Worm (Caenorhabditis elegans): ENCODE data around the gene Y57G11C.40.
A peak's percentile ranks its signal among the peaks of the same experiment; 100 is the strongest.

The Y57G11C.40 gene

DNA sequence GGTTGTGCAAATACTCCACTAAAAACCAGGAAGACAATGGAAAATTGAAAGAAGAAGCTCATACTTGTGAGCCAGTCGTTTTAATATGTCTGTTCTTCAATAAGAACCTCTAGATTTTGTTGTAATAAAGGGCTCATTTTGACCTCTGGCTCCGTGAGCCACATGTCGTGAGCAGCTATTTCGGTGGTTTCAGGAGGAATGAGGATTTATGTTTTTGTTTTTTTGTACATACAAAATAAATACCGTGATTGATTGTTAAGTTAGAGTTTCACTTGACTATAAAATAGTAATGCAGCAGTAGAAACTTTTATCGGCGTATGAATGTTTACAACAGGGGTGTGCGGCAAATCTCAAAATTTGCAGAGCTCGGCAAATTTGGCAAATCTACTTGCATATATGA lies at the start of gene Y57G11C.40:
Y57G11C.40 (minus strand) TSS at position 101 of the 400 bp plus-strand sequence.
- TF ChIP-seq sma-3 (GFP tag; optimal IDR thresholded peaks at IDR 0.05) (no peak), lsy-2 (tag; optimal IDR thresholded peaks at IDR 0.05) (no peak), peb-1 (tag; optimal IDR thresholded peaks at IDR 0.05) (no peak), crh-2 (tag; optimal IDR thresholded peaks at IDR 0.05) (no peak), nhr-6 (tag; optimal IDR thresholded peaks at IDR 0.05) (no peak)

DNA sequence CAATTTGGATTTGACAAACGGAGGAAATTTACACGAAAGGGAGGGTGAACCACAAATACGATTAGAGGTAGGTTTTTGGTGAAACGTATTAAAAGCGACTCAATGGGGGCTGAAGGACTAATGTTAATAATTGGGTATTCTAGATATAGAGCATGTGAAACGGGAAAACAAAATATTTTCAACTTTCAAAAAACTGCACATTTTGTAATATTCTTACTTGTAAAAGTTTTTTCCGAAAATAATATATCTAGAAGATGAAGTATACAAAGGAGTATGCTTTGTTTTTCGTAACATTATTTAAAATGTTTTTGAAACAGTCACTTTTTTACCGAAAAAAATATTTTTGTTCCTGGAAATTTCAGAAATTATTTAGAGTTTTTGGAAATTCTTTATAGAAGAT lies 37.9 kb upstream of the Y57G11C.40 start:
- TF ChIP-seq peb-1 (tag; optimal IDR thresholded peaks at IDR 0.05), result no peak
- no peak for TF ChIP-seq R02D3.7 (tag; optimal IDR thresholded peaks at IDR 0.05)
- no peak for TF ChIP-seq egl-27 (tag; optimal IDR thresholded peaks at IDR 0.05)
- no peak for TF ChIP-seq ceh-82 (tag; optimal IDR thresholded peaks at IDR 0.05)
- TF ChIP-seq sma-9 (GFP tag; optimal IDR thresholded peaks at IDR 0.05), result no peak
- no peak for TF ChIP-seq sma-9 (tag; optimal IDR thresholded peaks at IDR 0.05)
- TF ChIP-seq blmp-1 (tag; optimal IDR thresholded peaks at IDR 0.05; ENCODE audit: insufficient read depth), result no peak
- TF ChIP-seq unc-55 (GFP tag; optimal IDR thresholded peaks at IDR 0.05), result no peak
- TF ChIP-seq F13H6.1 (tag; optimal IDR thresholded peaks at IDR 0.05), result no peak
- no peak for TF ChIP-seq nhr-129 (tag; optimal IDR thresholded peaks at IDR 0.05)
- no peak for TF ChIP-seq unc-62 (GFP tag; optimal IDR thresholded peaks at IDR 0.05)
- no peak for TF ChIP-seq ceh-16 (tag; optimal IDR thresholded peaks at IDR 0.05)
- no peak for TF ChIP-seq ztf-11 (tag; optimal IDR thresholded peaks at IDR 0.05)

DNA sequence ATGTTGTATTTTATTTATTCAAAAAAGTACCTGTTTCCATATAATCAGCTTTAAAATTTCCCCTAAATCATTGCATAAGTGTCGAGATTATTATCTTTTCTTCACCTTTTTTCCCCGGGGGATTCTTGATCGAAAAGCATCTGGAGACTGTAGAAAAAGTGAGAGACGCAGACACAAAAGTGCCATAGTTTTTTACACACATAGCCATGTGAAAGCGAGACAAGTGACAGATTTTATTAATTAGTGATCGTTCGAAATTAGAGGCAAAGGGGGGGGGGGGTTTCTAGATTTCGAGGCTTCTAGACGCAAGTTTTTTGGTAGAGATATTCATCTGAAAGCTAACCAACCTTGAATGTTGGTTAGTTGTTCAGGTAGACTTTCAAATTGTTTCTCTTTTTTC lies 25.2 kb upstream of the Y57G11C.40 start:
- peak; percentile 36 for TF ChIP-seq nhr-25 (tag; optimal IDR thresholded peaks at IDR 0.05)
- TF ChIP-seq fos-1 (tag; optimal IDR thresholded peaks at IDR 0.05), result no peak
- no peak for TF ChIP-seq nhr-129 (tag; optimal IDR thresholded peaks at IDR 0.05)

- TF ChIP-seq crh-2 (tag; optimal IDR thresholded peaks at IDR 0.05) (no peak), Y55F3AM.14 (GFP tag; optimal IDR thresholded peaks at IDR 0.05) (no peak), nhr-21 (tag; optimal IDR thresholded peaks at IDR 0.05) (no peak), mdl-1 (tag; optimal IDR thresholded peaks at IDR 0.05) (no peak), sma-9 (GFP tag; optimal IDR thresholded peaks at IDR 0.05) (no peak), sma-9 (tag; optimal IDR thresholded peaks at IDR 0.05) (no peak), alr-1 (tag; optimal IDR thresholded peaks at IDR 0.05) (no peak), unc-62 (GFP tag; optimal IDR thresholded peaks at IDR 0.05) (no peak), snpc-4 (tag; optimal IDR thresholded peaks at IDR 0.05) (no peak), C34F6.9 (tag; optimal IDR thresholded peaks at IDR 0.05) (no peak), lin-11 (tag; optimal IDR thresholded peaks at IDR 0.05) (no peak), ztf-1 (GFP tag; conservative IDR thresholded peaks at IDR 0.05) (no peak), ceh-82 (tag; optimal IDR thresholded peaks at IDR 0.05) (no peak), nhr-10 (tag; optimal IDR thresholded peaks at IDR 0.05) (no peak), elt-1 (tag; optimal IDR thresholded peaks at IDR 0.05) (no peak), unc-39 (tag; optimal IDR thresholded peaks at IDR 0.05) (no peak), dmd-4 (tag; optimal IDR thresholded peaks at IDR 0.05) (no peak), elt-3 (tag; optimal IDR thresholded peaks at IDR 0.05) (no peak), R02D3.7 (tag; optimal IDR thresholded peaks at IDR 0.05) (no peak)
Observed at ce11 chrIV:14728225-14728624, 24.2 kb upstream of the Y57G11C.40 start, which contains the start of gene Y57G11C.42. Gene Y57G11C.42, plus strand, starts transcription at chrIV:14728525.

ce11 chrIV:14715500-14715899 lies 11.4 kb upstream of the Y57G11C.40 start, which contains the start of gene lgc-8:
Gene lgc-8, plus strand, starts transcription at chrIV:14715800.
- TF ChIP-seq snpc-4 (tag; optimal IDR thresholded peaks at IDR 0.05) (no peak), mbf-1 (tag; optimal IDR thresholded peaks at IDR 0.05) (no peak), ceh-16 (tag; optimal IDR thresholded peaks at IDR 0.05) (no peak), sma-9 (GFP tag; optimal IDR thresholded peaks at IDR 0.05) (no peak), sma-9 (tag; optimal IDR thresholded peaks at IDR 0.05) (no peak), unc-55 (GFP tag; optimal IDR thresholded peaks at IDR 0.05) (no peak), lin-11 (tag; optimal IDR thresholded peaks at IDR 0.05) (no peak)

DNA sequence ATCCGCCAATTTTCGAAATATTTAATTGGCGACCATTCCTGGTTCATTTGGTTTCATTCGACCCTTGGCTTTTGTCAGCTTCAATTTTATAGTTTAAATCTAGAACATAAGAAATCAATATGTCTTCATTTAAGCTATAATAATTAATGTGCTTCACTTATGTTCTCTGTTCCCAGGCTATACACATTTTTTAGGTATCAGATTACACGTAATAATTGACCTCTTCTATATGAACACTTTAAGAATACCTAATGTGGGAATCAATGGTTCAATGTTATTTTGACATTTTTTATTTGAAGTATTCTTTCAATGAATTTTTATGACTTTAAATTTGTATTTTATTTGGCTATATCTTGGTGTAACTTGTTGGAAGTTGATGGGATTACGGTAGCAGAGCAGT lies 5.2 kb upstream of the Y57G11C.40 start, which contains the start of gene lgc-7:
lgc-7 (plus strand) TSS at position 301 of the 400 bp plus-strand sequence.
- TF ChIP-seq dmd-4 (tag; optimal IDR thresholded peaks at IDR 0.05) (no peak), F13H6.1 (tag; optimal IDR thresholded peaks at IDR 0.05) (no peak), C34F6.9 (tag; optimal IDR thresholded peaks at IDR 0.05) (no peak), mdl-1 (tag; optimal IDR thresholded peaks at IDR 0.05) (no peak), sem-4 (tag; optimal IDR thresholded peaks at IDR 0.05) (no peak), Y55F3AM.14 (GFP tag; optimal IDR thresholded peaks at IDR 0.05) (no peak), sma-3 (GFP tag; optimal IDR thresholded peaks at IDR 0.05) (no peak), lin-11 (tag; optimal IDR thresholded peaks at IDR 0.05) (no peak), unc-62 (GFP tag; optimal IDR thresholded peaks at IDR 0.05) (no peak), unc-55 (GFP tag; optimal IDR thresholded peaks at IDR 0.05) (no peak), gmeb-1 (tag; optimal IDR thresholded peaks at IDR 0.05) (no peak)

Measured in whole organism, L2 larva.